6 fruit fly cellular contexts compared by ENCODE assay signal in genomic region chr3L:1463547-1463946, dm6.
TF ChIP-seq lines count a peak whose summit lies in the region.

Gene rho, plus strand, starts transcription at chr3L:1463811.

- no peak for TF ChIP-seq CTCF in whole organism, embryonic (GFP tag; optimal IDR thresholded peaks at IDR 0.05; lab: Kevin White, UChicago)

TF ChIP-seq in whole organism, 6 proteins besides CTCF, POLR2A, EP300 and RAD21:
- TF ChIP-seq psq (optimal IDR thresholded peaks at IDR 0.05; lab: Kevin White, UChicago), result no peak
- no peak for TF ChIP-seq usp (GFP tag; optimal IDR thresholded peaks at IDR 0.05; lab: Kevin White, UChicago)
- TF ChIP-seq Dll (optimal IDR thresholded peaks at IDR 0.05; lab: Kevin White, UChicago), result peak; percentile 27

TF ChIP-seq in whole organism, adult, 20 proteins besides CTCF, POLR2A, EP300 and RAD21:
- peak; percentile 23 for TF ChIP-seq Mnt (GFP tag; optimal IDR thresholded peaks at IDR 0.05; lab: Kevin White, UChicago)
- TF ChIP-seq Clk (GFP tag; optimal IDR thresholded peaks at IDR 0.05; lab: Kevin White, UChicago), result no peak
- TF ChIP-seq ovo (GFP tag; optimal IDR thresholded peaks at IDR 0.05; lab: Kevin White, UChicago), result no peak
- TF ChIP-seq tj (GFP tag; optimal IDR thresholded peaks at IDR 0.05; lab: Kevin White, UChicago), result no peak
- peak; percentile 36 for TF ChIP-seq bab1 (GFP tag; optimal IDR thresholded peaks at IDR 0.05; lab: Kevin White, UChicago)
- TF ChIP-seq toe (GFP tag; optimal IDR thresholded peaks at IDR 0.05; lab: Kevin White, UChicago), result no peak

TF ChIP-seq in whole organism, embryonic, 481 proteins besides CTCF, POLR2A, EP300 and RAD21 (continues in another document):
- TF ChIP-seq CG5245 (GFP tag; optimal IDR thresholded peaks at IDR 0.05; lab: Kevin White, UChicago) (no peak), Mes4 (GFP tag; optimal IDR thresholded peaks at IDR 0.05; lab: Kevin White, UChicago) (no peak), CG4360 (GFP tag; IDR thresholded peaks at IDR 0.05; lab: Robert Waterston, UW) (no peak; the same call in 1 of the 2 replicates), onecut (GFP tag; IDR thresholded peaks at IDR 0.05; lab: Robert Waterston, UW) (peak; percentile 31; the same call in 1 of the 2 replicates), phol (tag; optimal IDR thresholded peaks at IDR 0.05; lab: Kevin White, UChicago) (no peak), Chrac-16 (GFP tag; optimal IDR thresholded peaks at IDR 0.05; lab: Kevin White, UChicago) (no peak), CG13894 (tag; optimal IDR thresholded peaks at IDR 0.05; lab: Kevin White, UChicago) (no peak), CG34224 (GFP tag; IDR thresholded peaks at IDR 0.05; lab: Robert Waterston, UW; ENCODE audit: partially characterized antibody) (no peak), CG4404 (GFP tag; IDR thresholded peaks at IDR 0.05; lab: Robert Waterston, UW) (no peak), Drgx (GFP tag; IDR thresholded peaks at IDR 0.05; lab: Robert Waterston, UW) (peak; percentile 51), hth (optimal IDR thresholded peaks at IDR 0.05; lab: Kevin White, UChicago) (no peak), Stat92E (GFP tag; optimal IDR thresholded peaks at IDR 0.05; lab: Kevin White, UChicago) (peak in 1 of 3 experiments; percentile 22), Pdp1 (GFP tag; optimal IDR thresholded peaks at IDR 0.05; lab: Kevin White, UChicago) (peak in 1 of 2 experiments; percentile 6), CG3281 (GFP tag; optimal IDR thresholded peaks at IDR 0.05; lab: Kevin White, UChicago) (peak; percentile 26), Meics (GFP tag; optimal IDR thresholded peaks at IDR 0.05; lab: Kevin White, UChicago) (no peak), nerfin-1 (tag; optimal IDR thresholded peaks at IDR 0.05; lab: Kevin White, UChicago) (peak; percentile 15), pan (optimal IDR thresholded peaks at IDR 0.05; lab: Kevin White, UChicago) (no peak), pan (GFP tag; optimal IDR thresholded peaks at IDR 0.05 in 1 of 2, IDR thresholded peaks at IDR 0.05 in 1 of 2) (no peak), Sox102F (GFP tag; optimal IDR thresholded peaks at IDR 0.05; lab: Kevin White, UChicago) (no peak), nerfin-2 (GFP tag; IDR thresholded peaks at IDR 0.05; lab: Robert Waterston, UW; ENCODE audit: partially characterized antibody) (no peak)

TF ChIP-seq in whole organism, prepupa, 60 proteins besides CTCF, POLR2A, EP300 and RAD21 (continues in another document):
- TF ChIP-seq Sox14 (GFP tag; optimal IDR thresholded peaks at IDR 0.05; lab: Kevin White, UChicago), result peak; percentile 29
- TF ChIP-seq net (GFP tag; optimal IDR thresholded peaks at IDR 0.05; lab: Kevin White, UChicago), result peak; percentile 39
- peak; percentile 57 for TF ChIP-seq CG9139 (GFP tag; optimal IDR thresholded peaks at IDR 0.05; lab: Kevin White, UChicago)
- peak; percentile 60 for TF ChIP-seq CG15336 (GFP tag; IDR thresholded peaks at IDR 0.05; lab: Robert Waterston, UW)
- no peak for TF ChIP-seq CG11902 (GFP tag; optimal IDR thresholded peaks at IDR 0.05; lab: Kevin White, UChicago)
- TF ChIP-seq topi (GFP tag; optimal IDR thresholded peaks at IDR 0.05; lab: Kevin White, UChicago), result no peak
- TF ChIP-seq CG3919 (GFP tag; optimal IDR thresholded peaks at IDR 0.05; lab: Kevin White, UChicago), result peak; percentile 34
- TF ChIP-seq dsx (GFP tag; optimal IDR thresholded peaks at IDR 0.05; lab: Kevin White, UChicago; ENCODE audit: poor library complexity, severe bottlenecking), result peak; percentile 85
- TF ChIP-seq CG34406 (GFP tag; optimal IDR thresholded peaks at IDR 0.05; lab: Kevin White, UChicago), result no peak
- peak; percentile 69 for TF ChIP-seq CG6854 (GFP tag; optimal IDR thresholded peaks at IDR 0.05; lab: Kevin White, UChicago)
- peak; percentile 71; the same call in 2 of the 3 replicates for TF ChIP-seq eg (GFP tag; IDR thresholded peaks at IDR 0.05; lab: Robert Waterston, UW)
- no peak for TF ChIP-seq CG8119 (GFP tag; IDR thresholded peaks at IDR 0.05; lab: Robert Waterston, UW)
- peak; percentile 10 for TF ChIP-seq esn (GFP tag; optimal IDR thresholded peaks at IDR 0.05; lab: Kevin White, UChicago)
- no peak for TF ChIP-seq OdsH (GFP tag; optimal IDR thresholded peaks at IDR 0.05; lab: Kevin White, UChicago)
- TF ChIP-seq Hr39 (GFP tag; optimal IDR thresholded peaks at IDR 0.05; lab: Kevin White, UChicago), result no peak
- no peak for TF ChIP-seq CG10631 (GFP tag; optimal IDR thresholded peaks at IDR 0.05; lab: Kevin White, UChicago)
- TF ChIP-seq CG10669 (GFP tag; optimal IDR thresholded peaks at IDR 0.05; lab: Kevin White, UChicago), result peak; percentile 17
- TF ChIP-seq Ets96B (tag; optimal IDR thresholded peaks at IDR 0.05; lab: Kevin White, UChicago), result no peak
- peak; percentile 12 for TF ChIP-seq Lpt (GFP tag; optimal IDR thresholded peaks at IDR 0.05; lab: Kevin White, UChicago)
- TF ChIP-seq salr (GFP tag; optimal IDR thresholded peaks at IDR 0.05; lab: Kevin White, UChicago), result no peak
- TF ChIP-seq CG7368 (GFP tag; optimal IDR thresholded peaks at IDR 0.05; lab: Kevin White, UChicago), result no peak

TF ChIP-seq in whole organism, pupa, 21 proteins besides CTCF, POLR2A, EP300 and RAD21:
- TF ChIP-seq CG15710 (tag; optimal IDR thresholded peaks at IDR 0.05; lab: Kevin White, UChicago) (no peak), CG14655 (GFP tag; optimal IDR thresholded peaks at IDR 0.05; lab: Kevin White, UChicago) (no peak), CG8159 (tag; optimal IDR thresholded peaks at IDR 0.05; lab: Kevin White, UChicago) (peak; percentile 5), EcR (GFP tag; optimal IDR thresholded peaks at IDR 0.05; lab: Kevin White, UChicago) (peak; percentile 19), Pif1B (GFP tag; optimal IDR thresholded peaks at IDR 0.05; lab: Kevin White, UChicago) (no peak), rn (GFP tag; IDR thresholded peaks at IDR 0.05; lab: Robert Waterston, UW) (no peak), Snoo (tag; optimal IDR thresholded peaks at IDR 0.05; lab: Kevin White, UChicago) (peak; percentile 12), fd96Ca (GFP tag; IDR thresholded peaks at IDR 0.05; lab: Robert Waterston, UW) (peak; percentile 40; the same call in 1 of the 3 replicates), D1 (tag; optimal IDR thresholded peaks at IDR 0.05; lab: Kevin White, UChicago) (no peak), gl (tag; optimal IDR thresholded peaks at IDR 0.05; lab: Kevin White, UChicago) (peak; percentile 27), CG17806 (tag; optimal IDR thresholded peaks at IDR 0.05; lab: Kevin White, UChicago) (peak; percentile 1), Pif1A (GFP tag; optimal IDR thresholded peaks at IDR 0.05; lab: Kevin White, UChicago) (no peak), CG8301 (tag; optimal IDR thresholded peaks at IDR 0.05; lab: Kevin White, UChicago) (no peak), CG34367 (tag; optimal IDR thresholded peaks at IDR 0.05; lab: Kevin White, UChicago) (peak; percentile 16), CG10348 (GFP tag; IDR thresholded peaks at IDR 0.05; lab: Robert Waterston, UW) (no peak), CG12605 (GFP tag; IDR thresholded peaks at IDR 0.05; lab: Robert Waterston, UW) (peak; percentile 42), CG9948 (tag; optimal IDR thresholded peaks at IDR 0.05; lab: Kevin White, UChicago) (no peak), CG4496 (GFP tag; IDR thresholded peaks at IDR 0.05; lab: Robert Waterston, UW) (peak; percentile 66; the same call in 2 of the 3 replicates), CG13204 (GFP tag; optimal IDR thresholded peaks at IDR 0.05; lab: Kevin White, UChicago) (peak; percentile 64), CG32121 (GFP tag; IDR thresholded peaks at IDR 0.05; lab: Robert Waterston, UW) (no peak; the same call in 1 of the 2 replicates), Ets98B (GFP tag; IDR thresholded peaks at IDR 0.05; lab: Robert Waterston, UW) (peak; percentile 51; the same call in 1 of the 2 replicates)

TF ChIP-seq in whole organism, wandering third instar larva, 38 proteins besides CTCF, POLR2A, EP300 and RAD21:
- TF ChIP-seq tai (GFP tag; optimal IDR thresholded peaks at IDR 0.05; lab: Kevin White, UChicago) (no peak), Dif (GFP tag; optimal IDR thresholded peaks at IDR 0.05; lab: Kevin White, UChicago; ENCODE audit: partially characterized antibody) (peak; percentile 70), Hnf4 (GFP tag; optimal IDR thresholded peaks at IDR 0.05; lab: Kevin White, UChicago) (peak; percentile 18), psq (GFP tag; optimal IDR thresholded peaks at IDR 0.05; lab: Kevin White, UChicago) (no peak), jim (GFP tag; optimal IDR thresholded peaks at IDR 0.05; lab: Kevin White, UChicago) (peak; percentile 57), CrebA (GFP tag; optimal IDR thresholded peaks at IDR 0.05; lab: Kevin White, UChicago; ENCODE audit: borderline replicate concordance) (peak; percentile 23), Dfd (GFP tag; optimal IDR thresholded peaks at IDR 0.05; lab: Kevin White, UChicago) (no peak), Rel (GFP tag; optimal IDR thresholded peaks at IDR 0.05; lab: Kevin White, UChicago) (no peak), Rel (tag; optimal IDR thresholded peaks at IDR 0.05; lab: Kevin White, UChicago) (peak; percentile 29), br (GFP tag; optimal IDR thresholded peaks at IDR 0.05; lab: Kevin White, UChicago) (peak; percentile 5), fru (GFP tag; optimal IDR thresholded peaks at IDR 0.05; lab: Kevin White, UChicago) (peak; percentile 3), Vsx2 (GFP tag; optimal IDR thresholded peaks at IDR 0.05; lab: Kevin White, UChicago; ENCODE audit: partially characterized antibody) (peak; percentile 8), rgr (GFP tag; optimal IDR thresholded peaks at IDR 0.05; lab: Kevin White, UChicago) (peak; percentile 39), Mio (GFP tag; optimal IDR thresholded peaks at IDR 0.05; lab: Kevin White, UChicago) (no peak), Jra (GFP tag; optimal IDR thresholded peaks at IDR 0.05; lab: Kevin White, UChicago) (no peak), Sp1 (GFP tag; optimal IDR thresholded peaks at IDR 0.05; lab: Kevin White, UChicago) (peak; percentile 30), CG32264 (GFP tag; optimal IDR thresholded peaks at IDR 0.05; lab: Kevin White, UChicago) (no peak), dmrt93B (GFP tag; optimal IDR thresholded peaks at IDR 0.05; lab: Kevin White, UChicago) (no peak), foxo (GFP tag; optimal IDR thresholded peaks at IDR 0.05; lab: Kevin White, UChicago) (peak in 1 of 2 experiments; percentile 17), woc (GFP tag; optimal IDR thresholded peaks at IDR 0.05; lab: Kevin White, UChicago) (no peak), HLH106 (tag; optimal IDR thresholded peaks at IDR 0.05; lab: Kevin White, UChicago) (peak; percentile 6)
